Worm (Caenorhabditis elegans) whole organism, midembryonic: Measurements from ENCODE around the gene F22F4.4.

ENCODE experiments used
- T22C8.4 ChIP-seq: fragments of 200-800 bp; sonication (Bioruptor generic); IDR thresholded peaks from 2 replicates; pipeline ENCODE4 v1.3.6; 2022; ENCODE audit warnings: missing genetic modification characterization, missing compliant biosample characterization
- cog-1 ChIP-seq: sonication (generic microtip); optimal IDR thresholded peaks from 2 replicates; lab custom pipeline; 2016; ENCODE audit warnings: missing genetic modification characterization, missing compliant biosample characterization
- flt-1 ChIP-seq: fragments of 200-800 bp; sonication (Bioruptor generic); IDR thresholded peaks from 2 replicates; pipeline ENCODE4 v1.3.6; 2022; ENCODE audit warnings: missing genetic modification characterization, missing compliant biosample characterization
- med-1 ChIP-seq: sonication (generic microtip); optimal IDR thresholded peaks from 2 replicates; lab custom pipeline; 2017; ENCODE audit warnings: missing genetic modification characterization, mild to moderate bottlenecking, missing compliant biosample characterization, antibody characterized with exemption, missing genetic modification reagents; ENCODE audit not compliant: insufficient read depth
- ref-1 ChIP-seq: fragments of 200-800 bp; sonication (Bioruptor generic); conservative IDR thresholded peaks from 2 replicates; pipeline ENCODE4 v1.3.6; 2022; ENCODE audit warnings: missing genetic modification reagents, missing genetic modification characterization, missing compliant biosample characterization
- tab-1 ChIP-seq: fragments of 200-800 bp; sonication (Bioruptor generic); IDR thresholded peaks from 2 replicates; pipeline ENCODE4 v1.3.6; 2022; ENCODE audit warnings: missing genetic modification characterization, missing compliant biosample characterization
- ztf-23 ChIP-seq: fragments of 200-800 bp; sonication (Bioruptor generic); IDR thresholded peaks from 2 replicates; pipeline ENCODE4 v1.3.6; 2022; ENCODE audit warnings: missing genetic modification reagents, missing genetic modification characterization, missing compliant biosample characterization
- ztf-29 ChIP-seq: fragments of 200-800 bp; sonication (Bioruptor generic); IDR thresholded peaks from 2 replicates; pipeline ENCODE4 v1.3.6; 2022; ENCODE audit warnings: missing genetic modification reagents, missing genetic modification characterization, missing compliant biosample characterization

- TF ChIP-seq cog-1 (tag; lab: Kevin White, UChicago) = no peak
- TF ChIP-seq tab-1 (GFP tag; lab: Robert Waterston, UW) = no peak
- TF ChIP-seq T22C8.4 (GFP tag; lab: Robert Waterston, UW) = no peak
- no peak for TF ChIP-seq flt-1
- no peak for TF ChIP-seq ref-1 (GFP tag; lab: Robert Waterston, UW)
- TF ChIP-seq ztf-29 = no peak
- no peak for TF ChIP-seq ztf-23 (GFP tag; lab: Robert Waterston, UW)
- no peak for TF ChIP-seq med-1 (GFP tag; lab: Kevin White, UChicago)
Measured at ce11 chrX:6020782-6021181, 19.4 kb upstream of the F22F4.4 start.
